Worm (Caenorhabditis elegans): ENCODE results near the gene str-190.
A peak's percentile ranks its signal among the peaks of the same experiment; 100 is the strongest.

Gene str-190

DNA sequence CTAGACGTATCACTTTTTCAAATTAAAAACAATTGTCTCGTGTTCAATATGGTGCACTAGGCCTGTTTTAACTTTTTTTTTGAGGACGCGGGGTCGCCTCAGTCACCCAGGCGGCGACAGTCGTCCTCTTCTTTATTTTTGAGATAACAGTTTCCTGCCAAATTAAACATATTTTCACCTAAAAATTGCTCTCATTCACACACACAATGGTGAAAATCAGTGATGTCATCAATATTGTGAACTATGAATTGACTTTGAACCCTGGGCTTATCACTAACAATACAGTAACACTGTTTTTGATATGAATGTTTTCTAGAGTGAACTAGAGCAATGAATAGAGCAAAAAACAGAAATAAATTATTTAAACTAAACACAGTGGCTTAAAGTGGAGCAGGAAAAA is 43.0 kb upstream of the str-190 start:
- TF ChIP-seq lin-13 (GFP tag; optimal IDR thresholded peaks at IDR 0.05) = no peak
- TF ChIP-seq hif-1 (tag; optimal IDR thresholded peaks at IDR 0.05) = no peak
- TF ChIP-seq D1046.2 (GFP tag; IDR thresholded peaks at IDR 0.05) = no peak
- TF ChIP-seq pqm-1 (tag; optimal IDR thresholded peaks at IDR 0.05) = peak; percentile 58
- TF ChIP-seq nhr-28 (tag; optimal IDR thresholded peaks at IDR 0.05) = peak; percentile 41
- TF ChIP-seq vab-7 (GFP tag; IDR thresholded peaks at IDR 0.05) = no peak
- TF ChIP-seq T26A8.4 (GFP tag; IDR thresholded peaks at IDR 0.05) = no peak
- no peak for TF ChIP-seq dmd-8 (GFP tag; IDR thresholded peaks at IDR 0.05)
- TF ChIP-seq daf-16 (GFP tag; optimal IDR thresholded peaks at IDR 0.05) = no peak
- peak; percentile 94 for TF ChIP-seq daf-16 (tag; optimal IDR thresholded peaks at IDR 0.05)
- peak; percentile 22 for TF ChIP-seq nhr-77 (tag; optimal IDR thresholded peaks at IDR 0.05)
- TF ChIP-seq nhr-48 (tag; optimal IDR thresholded peaks at IDR 0.05) = peak; percentile 19
- no peak for TF ChIP-seq lin-29 (GFP tag; IDR thresholded peaks at IDR 0.05)
- TF ChIP-seq ctbp-1 (GFP tag; IDR thresholded peaks at IDR 0.05) = no peak
- TF ChIP-seq rbr-2 (tag; optimal IDR thresholded peaks at IDR 0.05) = no peak
- no peak for TF ChIP-seq dve-1 (tag; optimal IDR thresholded peaks at IDR 0.05; ENCODE audit: insufficient read depth)
- no peak for TF ChIP-seq gei-8 (GFP tag; optimal IDR thresholded peaks at IDR 0.05)
- no peak for TF ChIP-seq R02D3.7 (tag; optimal IDR thresholded peaks at IDR 0.05)
- no peak for TF ChIP-seq jun-1 (tag; optimal IDR thresholded peaks at IDR 0.05)

DNA sequence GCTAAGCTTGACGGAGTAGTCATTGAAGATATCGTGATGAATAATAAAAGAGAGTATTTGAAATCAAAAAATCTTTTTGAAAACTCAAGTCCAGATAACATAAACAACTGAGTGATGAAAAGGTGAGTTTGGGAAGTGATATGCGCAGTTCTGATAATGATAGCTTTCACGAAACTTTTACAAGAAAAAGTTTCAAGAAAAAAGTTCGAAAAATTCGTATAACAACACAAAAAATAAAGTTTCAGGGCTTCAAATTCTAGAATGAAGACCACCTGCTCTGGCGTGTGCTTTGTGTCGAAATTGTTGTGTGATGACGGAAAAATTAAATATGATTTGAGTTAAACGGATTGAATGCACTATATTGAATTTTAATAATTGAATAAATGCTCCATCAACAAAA is 41.8 kb upstream of the str-190 start, which contains the start of gene srb-19:
srb-19 (minus strand) TSS at position 101 of the 400 bp plus-strand sequence.
- TF ChIP-seq php-3 (GFP tag; IDR thresholded peaks at IDR 0.05) (no peak), T20F7.1 (GFP tag; optimal IDR thresholded peaks at IDR 0.05) (no peak), F26F4.8 (GFP tag; conservative IDR thresholded peaks at IDR 0.05) (no peak), zag-1 (tag; optimal IDR thresholded peaks at IDR 0.05) (no peak), Y105C5A.15 (GFP tag; IDR thresholded peaks at IDR 0.05) (no peak), ama-1 (optimal IDR thresholded peaks at IDR 0.05) (no peak), tag-97 (GFP tag; IDR thresholded peaks at IDR 0.05) (no peak), F10B5.3 (tag; optimal IDR thresholded peaks at IDR 0.05) (no peak), unc-130 (GFP tag; optimal IDR thresholded peaks at IDR 0.05) (no peak), nhr-77 (tag; optimal IDR thresholded peaks at IDR 0.05) (no peak), nhr-48 (tag; optimal IDR thresholded peaks at IDR 0.05) (no peak), ctbp-1 (GFP tag; IDR thresholded peaks at IDR 0.05) (no peak), lim-7 (GFP tag; IDR thresholded peaks at IDR 0.05) (no peak), ceh-28 (tag; optimal IDR thresholded peaks at IDR 0.05) (no peak), mxl-2 (GFP tag; conservative IDR thresholded peaks at IDR 0.05) (no peak), aly-2 (tag; optimal IDR thresholded peaks at IDR 0.05) (no peak), Y48G9A.11 (GFP tag; IDR thresholded peaks at IDR 0.05) (no peak), aha-1 (tag) (no peak), ceh-62 (tag; optimal IDR thresholded peaks at IDR 0.05) (no peak), mdt-29 (GFP tag; IDR thresholded peaks at IDR 0.05) (no peak)

DNA sequence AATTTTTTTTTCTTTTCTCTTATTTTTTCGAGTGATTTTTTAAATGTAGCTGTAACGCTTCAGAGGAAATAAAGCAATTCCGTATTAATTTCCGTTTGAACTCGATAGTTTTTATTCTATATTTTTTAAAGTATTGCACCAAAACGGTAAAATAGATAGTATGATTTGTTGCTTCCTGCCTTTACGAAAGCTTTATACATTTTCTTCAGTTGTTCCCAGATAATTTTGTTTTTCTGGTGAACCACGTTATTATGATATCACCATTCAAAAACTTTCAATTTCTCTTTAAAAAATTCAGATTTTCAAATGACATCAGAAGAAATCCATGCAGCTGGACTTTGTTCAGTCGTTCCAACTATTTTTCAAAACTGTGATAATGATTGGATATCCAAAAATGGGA is 36.6 kb upstream of the str-190 start, which contains the start of gene srb-18:
srb-18 (plus strand) TSS at position 301 of the 400 bp plus-strand sequence.
- TF ChIP-seq madf-5 (GFP tag; IDR thresholded peaks at IDR 0.05) (no peak), lir-3 (tag; optimal IDR thresholded peaks at IDR 0.05) (no peak), cey-2 (tag; optimal IDR thresholded peaks at IDR 0.05; ENCODE audit: borderline replicate concordance, insufficient read depth) (no peak), ceh-20 (GFP tag; IDR thresholded peaks at IDR 0.05) (no peak)

Measured in whole organism, L4 larva.